Fruit fly (Drosophila melanogaster) whole organism, embryonic: ENCODE data around the gene CG7781.

Experiments
- Bdp1 ChIP-seq: fragments of 200-800 bp; sonication (Bioruptor generic); optimal IDR thresholded peaks from 3 replicates; lab custom pipeline; 2016; ENCODE audit warnings: missing biosample characterization, missing genetic modification characterization
- Blimp-1 ChIP-seq: fragments of 200-800 bp; sonication (Bioruptor generic); optimal IDR thresholded peaks from 3 replicates; lab custom pipeline; 2018; ENCODE audit warnings: missing biosample characterization, missing genetic modification characterization, mild to moderate bottlenecking, moderate library complexity, missing genetic modification reagents
- CG10959 ChIP-seq: fragments of 200-800 bp; sonication (Bioruptor generic); IDR thresholded peaks from 2 replicates; pipeline ENCODE4 v1.3.6; 2022; ENCODE audit warnings: missing biosample characterization, missing genetic modification characterization
- CG11093 ChIP-seq: fragments of 200-800 bp; sonication (Bioruptor generic); IDR thresholded peaks from 3 replicates; pipeline ENCODE4 v1.3.6; 2022; ENCODE audit warnings: missing biosample characterization, missing genetic modification characterization
- CG11723 ChIP-seq: fragments of 200-800 bp; sonication (Bioruptor generic); optimal IDR thresholded peaks from 2 replicates; lab custom pipeline; 2017; ENCODE audit warnings: missing biosample characterization, mild to moderate bottlenecking, missing genetic modification characterization
- CG12219 ChIP-seq: fragments of 200-800 bp; sonication (Bioruptor generic); optimal IDR thresholded peaks from 3 replicates; lab custom pipeline; 2018; ENCODE audit warnings: missing biosample characterization, mild to moderate bottlenecking, missing genetic modification characterization
- CG12769 ChIP-seq: fragments of 200-800 bp; sonication (Bioruptor generic); optimal IDR thresholded peaks from 2 replicates; lab custom pipeline; 2019; ENCODE audit warnings: missing biosample characterization, mild to moderate bottlenecking, missing genetic modification characterization, moderate library complexity
- CG15269 ChIP-seq: fragments of 200-800 bp; sonication (Bioruptor generic); optimal IDR thresholded peaks from 2 replicates; lab custom pipeline; 2018; ENCODE audit warnings: missing biosample characterization, mild to moderate bottlenecking, missing genetic modification characterization, moderate library complexity
- CG17802 ChIP-seq: fragments of 200-800 bp; sonication (Bioruptor generic); optimal IDR thresholded peaks from 2 replicates; lab custom pipeline; 2018; ENCODE audit warnings: missing biosample characterization, mild to moderate bottlenecking, missing genetic modification characterization, moderate library complexity
- CG18476 ChIP-seq: fragments of 200-800 bp; sonication (Bioruptor generic); optimal IDR thresholded peaks from 2 replicates; lab custom pipeline; 2016; ENCODE audit warnings: missing biosample characterization, mild to moderate bottlenecking, missing genetic modification characterization
- CG2120 ChIP-seq: fragments of 200-800 bp; sonication (Bioruptor generic); optimal IDR thresholded peaks from 3 replicates; lab custom pipeline; 2016; ENCODE audit warnings: missing biosample characterization, missing genetic modification characterization
- CG2712 ChIP-seq: fragments of 200-800 bp; optimal IDR thresholded peaks from 3 replicates; lab custom pipeline; 2019; ENCODE audit warnings: missing biosample characterization, mild to moderate bottlenecking, missing genetic modification characterization, moderate library complexity
- CG3163 ChIP-seq: fragments of 200-800 bp; sonication (Bioruptor generic); optimal IDR thresholded peaks from 3 replicates; lab custom pipeline; 2016; ENCODE audit warnings: missing biosample characterization, missing genetic modification characterization
- CG32532 ChIP-seq: fragments of 200-800 bp; sonication (Bioruptor generic); IDR thresholded peaks from 2 replicates; pipeline ENCODE4 v1.3.6; 2022; ENCODE audit warnings: missing biosample characterization, missing genetic modification characterization
- CG3281 ChIP-seq: fragments of 200-800 bp; sonication (Bioruptor generic); optimal IDR thresholded peaks from 3 replicates; lab custom pipeline; 2017; ENCODE audit warnings: missing biosample characterization, mild to moderate bottlenecking, missing genetic modification characterization
- CG4328 ChIP-seq: fragments of 200-800 bp; sonication (Bioruptor generic); optimal IDR thresholded peaks from 3 replicates; lab custom pipeline; 2017; ENCODE audit warnings: missing biosample characterization, missing genetic modification reagents, missing genetic modification characterization
- CG43689 ChIP-seq: fragments of 200-800 bp; sonication (Bioruptor generic); IDR thresholded peaks from 2 replicates; pipeline ENCODE4 v1.3.6; 2022; ENCODE audit warnings: missing biosample characterization, missing genetic modification characterization
- CG4854 ChIP-seq: fragments of 200-800 bp; sonication (Bioruptor generic); optimal IDR thresholded peaks from 2 replicates; lab custom pipeline; 2016; ENCODE audit warnings: missing biosample characterization, missing genetic modification characterization, inconsistent platforms
- CG6654 ChIP-seq: fragments of 200-800 bp; sonication (Bioruptor generic); optimal IDR thresholded peaks from 2 replicates; lab custom pipeline; 2017; ENCODE audit warnings: missing biosample characterization, mild to moderate bottlenecking, missing genetic modification characterization
- CG7987 ChIP-seq: fragments of 200-800 bp; sonication (Bioruptor generic); optimal IDR thresholded peaks from 2 replicates; lab custom pipeline; 2018; ENCODE audit warnings: missing biosample characterization, mild to moderate bottlenecking, missing genetic modification characterization, moderate library complexity
- CG8944 ChIP-seq: fragments of 200-800 bp; sonication (Bioruptor generic); optimal IDR thresholded peaks from 3 replicates; lab custom pipeline; 2016; ENCODE audit warnings: missing biosample characterization, missing genetic modification characterization
- CG9437 ChIP-seq: fragments of 200-800 bp; sonication (Bioruptor generic); optimal IDR thresholded peaks from 2 replicates; lab custom pipeline; 2018; ENCODE audit warnings: missing biosample characterization, mild to moderate bottlenecking, missing genetic modification characterization
- D ChIP-seq, 2 experiments: fragments of 200-800 bp in 1 of 2; fragments of >200 bp in 1 of 2; sonication (Bioruptor generic) in 1 of 2; optimal IDR thresholded peaks; 2 replicates in 1 of 2; 3 replicates in 1 of 2; lab custom pipeline; 2017; ENCODE audit warnings: mild to moderate bottlenecking in 1 of 2, missing biosample characterization in 1 of 2, missing genetic modification characterization in 1 of 2, missing genetic modification reagents in 1 of 2
- HLHmδ ChIP-seq: fragments of 200-800 bp; sonication (Bioruptor generic); optimal IDR thresholded peaks from 2 replicates; lab custom pipeline; 2018; ENCODE audit warnings: missing biosample characterization, mild to moderate bottlenecking, missing genetic modification characterization, moderate library complexity
- Jarid2 ChIP-seq: fragments of 200-800 bp; sonication (Bioruptor generic); optimal IDR thresholded peaks from 3 replicates; lab custom pipeline; 2017; ENCODE audit warnings: mild to moderate bottlenecking, missing biosample characterization, missing genetic modification reagents, missing genetic modification characterization
- Lim3 ChIP-seq: fragments of 200-800 bp; sonication (Bioruptor generic); IDR thresholded peaks from 2 replicates; pipeline ENCODE4 v1.3.6; 2022; ENCODE audit warnings: missing biosample characterization, missing genetic modification characterization
- Mes4 ChIP-seq: fragments of 200-800 bp; sonication (Bioruptor generic); optimal IDR thresholded peaks from 2 replicates; lab custom pipeline; 2016; ENCODE audit warnings: missing biosample characterization, missing genetic modification characterization
- Mrtf ChIP-seq: fragments of 200-800 bp; sonication (Bioruptor generic); IDR thresholded peaks from 3 replicates; pipeline ENCODE4 v1.3.6; 2022; ENCODE audit warnings: missing biosample characterization, missing genetic modification characterization
- Nf-YB ChIP-seq: fragments of 200-800 bp; sonication (Bioruptor generic); optimal IDR thresholded peaks from 3 replicates; lab custom pipeline; 2019; ENCODE audit warnings: missing biosample characterization, mild to moderate bottlenecking, missing genetic modification characterization, moderate library complexity
- Optix ChIP-seq: fragments of 200-800 bp; sonication (Bioruptor generic); IDR thresholded peaks from 3 replicates; pipeline ENCODE4 v1.3.6; 2022; ENCODE audit warnings: missing biosample characterization, missing genetic modification characterization
- Xbp1 ChIP-seq: fragments of 200-800 bp; sonication (Bioruptor generic); optimal IDR thresholded peaks from 3 replicates; lab custom pipeline; 2016; ENCODE audit warnings: missing biosample characterization, mild to moderate bottlenecking, missing genetic modification characterization
- bigmax ChIP-seq: fragments of 200-800 bp; sonication (Bioruptor generic); optimal IDR thresholded peaks from 2 replicates; lab custom pipeline; 2018; ENCODE audit warnings: missing biosample characterization, mild to moderate bottlenecking, missing genetic modification characterization
- cg ChIP-seq: fragments of 200-800 bp; sonication (Bioruptor generic); optimal IDR thresholded peaks from 3 replicates; lab custom pipeline; 2019; ENCODE audit warnings: missing biosample characterization, mild to moderate bottlenecking, missing genetic modification characterization, moderate library complexity
- ci ChIP-seq: fragments of 200-800 bp; sonication (Bioruptor generic); IDR thresholded peaks from 3 replicates; pipeline ENCODE4 v1.3.6; 2022; ENCODE audit warnings: missing biosample characterization, missing genetic modification characterization
- croc ChIP-seq: fragments of 200-800 bp; sonication (Bioruptor generic); conservative IDR thresholded peaks from 3 replicates; pipeline ENCODE4 v1.3.6; 2022; ENCODE audit warnings: missing biosample characterization, missing genetic modification characterization
- fru ChIP-seq: fragments of >200 bp; optimal IDR thresholded peaks from 2 replicates; lab custom pipeline; 2017
- fu2 ChIP-seq: fragments of 200-800 bp; sonication (Bioruptor generic); optimal IDR thresholded peaks from 2 replicates; lab custom pipeline; 2016; ENCODE audit warnings: missing biosample characterization, missing genetic modification characterization
- mirr ChIP-seq: fragments of 200-800 bp; sonication (Bioruptor generic); optimal IDR thresholded peaks from 3 replicates; lab custom pipeline; 2018; ENCODE audit warnings: missing biosample characterization, mild to moderate bottlenecking, missing genetic modification characterization
- mld ChIP-seq: fragments of 200-800 bp; sonication (Bioruptor generic); IDR thresholded peaks from 3 replicates; pipeline ENCODE4 v1.3.6; 2022; ENCODE audit warnings: missing biosample characterization, missing genetic modification characterization; ENCODE audit not compliant: partially characterized antibody
- pho ChIP-seq: fragments of 200-800 bp; sonication (Bioruptor generic); optimal IDR thresholded peaks from 2 replicates; lab custom pipeline; 2016; ENCODE audit warnings: missing biosample characterization, missing genetic modification characterization
- pros ChIP-seq: fragments of 200-800 bp; sonication (Bioruptor generic); optimal IDR thresholded peaks from 3 replicates; lab custom pipeline; 2019; ENCODE audit warnings: missing biosample characterization, mild to moderate bottlenecking, missing genetic modification characterization, moderate library complexity
- run ChIP-seq: fragments of 200-800 bp; sonication (Bioruptor generic); optimal IDR thresholded peaks from 3 replicates; lab custom pipeline; 2018; ENCODE audit warnings: missing biosample characterization, mild to moderate bottlenecking, missing genetic modification characterization
- sisA ChIP-seq: fragments of 200-800 bp; sonication (Bioruptor generic); IDR thresholded peaks from 2 replicates; pipeline ENCODE4 v1.3.6; 2022; ENCODE audit warnings: missing biosample characterization, missing genetic modification characterization
- sna ChIP-seq: fragments of 200-800 bp; sonication (Bioruptor generic); IDR thresholded peaks from 2 replicates; pipeline ENCODE4 v1.3.6; 2022; ENCODE audit warnings: missing biosample characterization, missing genetic modification characterization; ENCODE audit not compliant: partially characterized antibody
- sug ChIP-seq: fragments of 200-800 bp; optimal IDR thresholded peaks from 2 replicates; lab custom pipeline; 2019; ENCODE audit warnings: missing biosample characterization, mild to moderate bottlenecking, missing genetic modification characterization, moderate library complexity
- tio ChIP-seq: fragments of 200-800 bp; sonication (Bioruptor generic); optimal IDR thresholded peaks from 2 replicates; lab custom pipeline; 2017; ENCODE audit warnings: missing biosample characterization, missing genetic modification characterization, inconsistent platforms
- trh ChIP-seq: fragments of 200-800 bp; sonication (Bioruptor generic); optimal IDR thresholded peaks from 2 replicates; lab custom pipeline; 2016; ENCODE audit warnings: missing biosample characterization, missing genetic modification characterization
- vnd ChIP-seq: fragments of 200-800 bp; sonication (Bioruptor generic); IDR thresholded peaks from 3 replicates; pipeline ENCODE4 v1.3.6; 2022; ENCODE audit warnings: missing biosample characterization, missing genetic modification characterization; ENCODE audit not compliant: partially characterized antibody
- vvl ChIP-seq: fragments of 200-800 bp; sonication (Bioruptor generic); IDR thresholded peaks from 2 replicates; pipeline ENCODE4 v1.3.6; 2022; ENCODE audit warnings: missing biosample characterization, missing genetic modification characterization
- wor ChIP-seq: fragments of 200-800 bp; sonication (Bioruptor generic); IDR thresholded peaks from 2 replicates; pipeline ENCODE4 v1.3.6; 2022; ENCODE audit warnings: missing biosample characterization, missing genetic modification characterization
- yki ChIP-seq: fragments of >200 bp; optimal IDR thresholded peaks from 3 replicates; lab custom pipeline; 2018

Gene CG7781

dm6 chr2L:8311091-8311490, 14.1 kb downstream of the CG7781 start, which contains the start of the genes CG7810 and CG7806 (continued):
- TF ChIP-seq fu2 (GFP tag; lab: Kevin White, UChicago) (peak; percentile 88), CG12219 (GFP tag; lab: Kevin White, UChicago) (peak; percentile 80), croc (GFP tag; lab: Robert Waterston, UW) (peak; percentile 75), CG17802 (peak; percentile 38), CG6654 (peak; percentile 60), Lim3 (GFP tag; lab: Robert Waterston, UW) (no peak; the same call in 1 of the 2 replicates), CG15269 (tag; lab: Kevin White, UChicago) (peak; percentile 92), pros (GFP tag; lab: Kevin White, UChicago) (peak; percentile 37), CG18476 (GFP tag; lab: Kevin White, UChicago) (peak; percentile 82), fru (no peak), Jarid2 (GFP tag; lab: Kevin White, UChicago) (peak; percentile 28), mirr (GFP tag; lab: Kevin White, UChicago) (peak; percentile 28), Optix (GFP tag; lab: Robert Waterston, UW) (peak; percentile 79), CG3163 (GFP tag; lab: Kevin White, UChicago) (peak; percentile 72), mld (GFP tag; lab: Robert Waterston, UW) (no peak), CG4854 (GFP tag; lab: Kevin White, UChicago) (peak; percentile 74), CG3281 (peak; percentile 86), CG9437 (GFP tag; lab: Kevin White, UChicago) (peak; percentile 95), CG11093 (GFP tag; lab: Robert Waterston, UW) (peak; percentile 67; the same call in 2 of the 3 replicates), trh (GFP tag; lab: Kevin White, UChicago) (peak; percentile 83), sna (GFP tag; lab: Robert Waterston, UW) (0 out of 2 replicates have a peak, but pooled peaks have one; percentile 35), Bdp1 (peak; percentile 72), vvl (GFP tag; lab: Robert Waterston, UW) (peak; percentile 98), Blimp-1 (peak; percentile 89), CG11723 (GFP tag; lab: Kevin White, UChicago) (no peak), Mrtf (peak; percentile 84), CG7987 (peak; percentile 40), bigmax (peak; percentile 12), sug (tag; lab: Kevin White, UChicago) (peak; percentile 84), CG8944 (GFP tag; lab: Kevin White, UChicago) (peak; percentile 84), CG32532 (GFP tag; lab: Robert Waterston, UW) (peak; percentile 90), D (optimal IDR thresholded peaks at IDR 0.05; lab: Kevin White, UChicago) (no peak), D (GFP tag; optimal IDR thresholded peaks at IDR 0.05; lab: Kevin White, UChicago) (peak; percentile 77), tio (no peak), Nf-YB (GFP tag; lab: Kevin White, UChicago) (peak; percentile 80), CG4328 (GFP tag; lab: Kevin White, UChicago) (peak; percentile 77), yki (lab: Kevin White, UChicago) (no peak), ci (GFP tag; lab: Robert Waterston, UW) (peak; percentile 97), cg (GFP tag; lab: Kevin White, UChicago) (no peak), wor (GFP tag; lab: Robert Waterston, UW) (peak; percentile 75), CG2120 (GFP tag; lab: Kevin White, UChicago) (peak; percentile 95), CG2712 (tag; lab: Kevin White, UChicago) (peak; percentile 92), CG12769 (tag; lab: Kevin White, UChicago) (no peak), Mes4 (GFP tag; lab: Kevin White, UChicago) (peak; percentile 90), pho (peak; percentile 89), Xbp1 (GFP tag; lab: Kevin White, UChicago) (peak; percentile 90), vnd (0 out of 3 replicates have a peak, but pooled peaks have one; percentile 17), CG43689 (peak; percentile 86), run (tag; lab: Kevin White, UChicago) (no peak), HLHmδ (no peak), sisA (GFP tag; lab: Robert Waterston, UW) (peak; percentile 84), CG10959 (GFP tag; lab: Robert Waterston, UW) (peak; percentile 82)
